Worm (Caenorhabditis elegans) whole organism, L1 larva: ENCODE data around the gene his-74.

ENCODE experiments used
- alr-1 ChIP-seq: fragments of 200-800 bp; sonication (Bioruptor generic); optimal IDR thresholded peaks from 2 replicates; lab custom pipeline; 2018; ENCODE audit warnings: borderline replicate concordance, mild to moderate bottlenecking, missing genetic modification characterization, missing compliant biosample characterization
- ama-1 ChIP-seq: fragments of 150-350 bp; optimal IDR thresholded peaks from 2 replicates; lab custom pipeline; 2014
- dpl-1 ChIP-seq, 3 experiments: fragments of 150-350 bp in 2 of 3; sonication (generic microtip) in 1 of 3; optimal IDR thresholded peaks; 2 replicates each; lab custom pipeline; 2014 to 2017; ENCODE audit warnings: missing biosample characterization in 3 of 3, missing genetic modification characterization in 3 of 3, missing genetic modification reagents in 3 of 3
- efl-1 ChIP-seq, 4 experiments: fragments of 150-350 bp; optimal IDR thresholded peaks in 3 of 4; peaks in 1 of 4; 1 replicate in 1 of 4; 2 replicates in 3 of 4; lab custom pipeline; 2014; ENCODE audit warnings: missing biosample characterization in 2 of 4, missing genetic modification characterization in 2 of 4, missing genetic modification reagents in 2 of 4
- elt-3 ChIP-seq, 6 experiments: fragments of 150-350 bp in 1 of 6; sonication (generic microtip); optimal IDR thresholded peaks; 2 replicates each; lab custom pipeline; 2017 to 2018; ENCODE audit warnings: missing biosample characterization in 6 of 6, missing genetic modification characterization in 6 of 6, inconsistent platforms in 1 of 6
- hlh-4 ChIP-seq: sonication (generic microtip); optimal IDR thresholded peaks from 2 replicates; lab custom pipeline; 2016; ENCODE audit warnings: mild to moderate bottlenecking, missing genetic modification characterization, missing compliant biosample characterization
- jun-1 ChIP-seq: fragments of 150-350 bp; optimal IDR thresholded peaks from 2 replicates; lab custom pipeline; 2014; ENCODE audit warnings: missing biosample characterization, missing genetic modification reagents, missing genetic modification characterization
- nhr-11 ChIP-seq: fragments of 150-350 bp; optimal IDR thresholded peaks from 2 replicates; lab custom pipeline; 2014; ENCODE audit warnings: missing biosample characterization, missing genetic modification characterization
- nhr-237 ChIP-seq: fragments of 150-350 bp; optimal IDR thresholded peaks from 2 replicates; lab custom pipeline; 2014; ENCODE audit warnings: missing biosample characterization, missing genetic modification characterization
- pqm-1 ChIP-seq: sonication (generic microtip); optimal IDR thresholded peaks from 3 replicates; lab custom pipeline; 2017; ENCODE audit warnings: missing biosample characterization, missing genetic modification characterization
- rnt-1 ChIP-seq: sonication (generic microtip); optimal IDR thresholded peaks from 2 replicates; lab custom pipeline; 2016; ENCODE audit warnings: mild to moderate bottlenecking, missing genetic modification characterization, moderate library complexity, missing compliant biosample characterization
- tlp-1 ChIP-seq: fragments of 150-350 bp; optimal IDR thresholded peaks from 2 replicates; lab custom pipeline; 2014; ENCODE audit warnings: missing biosample characterization, missing genetic modification characterization
- zag-1 ChIP-seq: fragments of 150-350 bp; optimal IDR thresholded peaks from 2 replicates; lab custom pipeline; 2014; ENCODE audit warnings: missing biosample characterization, missing genetic modification characterization

DNA sequence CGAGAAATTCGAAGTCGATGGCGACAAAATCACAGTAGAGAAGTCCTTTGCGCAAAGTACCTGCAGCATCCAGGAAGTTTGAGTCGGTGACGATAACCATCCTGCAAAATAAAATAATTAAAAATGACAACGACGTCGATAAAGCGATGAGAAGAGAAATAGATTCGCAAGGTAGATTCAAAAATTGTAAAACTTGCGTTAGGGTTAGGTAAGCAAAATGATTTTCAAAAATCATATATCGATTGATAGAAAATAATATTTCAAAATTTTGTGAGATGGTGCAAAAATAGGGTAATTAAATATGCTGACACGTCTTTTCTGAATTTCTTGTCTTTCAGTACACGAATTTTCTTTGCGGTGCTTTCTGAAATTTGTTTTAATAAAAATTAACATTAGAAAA, 35.0 kb upstream of the his-74 start, which contains the start of gene parn-1:
- no peak for TF ChIP-seq efl-1 (optimal IDR thresholded peaks at IDR 0.05; lab: Kevin White, UChicago)
- TF ChIP-seq efl-1 (GFP tag; optimal IDR thresholded peaks at IDR 0.05 in 1 of 2; lab: Kevin White, UChicago) = no peak
- TF ChIP-seq nhr-11 (tag; lab: Kevin White, UChicago) = no peak
- TF ChIP-seq elt-3 (tag; optimal IDR thresholded peaks at IDR 0.05; lab: Kevin White, UChicago) = no peak
- TF ChIP-seq ama-1 (lab: Kevin White, UChicago) = no peak
- no peak for TF ChIP-seq nhr-237 (tag; lab: Kevin White, UChicago)
- TF ChIP-seq tlp-1 (tag; lab: Kevin White, UChicago) = no peak
- TF ChIP-seq dpl-1 (GFP tag; optimal IDR thresholded peaks at IDR 0.05; lab: Kevin White, UChicago) = no peak
- TF ChIP-seq jun-1 = no peak
- TF ChIP-seq pqm-1 (tag; lab: Kevin White, UChicago) = no peak
- TF ChIP-seq rnt-1 (tag; lab: Kevin White, UChicago) = no peak
- no peak for TF ChIP-seq alr-1 (tag; lab: Kevin White, UChicago)
- TF ChIP-seq zag-1 (tag; lab: Kevin White, UChicago) = no peak
- TF ChIP-seq hlh-4 (tag; lab: Kevin White, UChicago) = no peak
